Worm (Caenorhabditis elegans) whole organism, L4 larva: Measurements from ENCODE around the gene F07A11.4.
A peak's percentile ranks its signal among the peaks of the same experiment; 100 is the strongest.

Experiments used
- F10B5.3 ChIP-seq: sonication (generic microtip); optimal IDR thresholded peaks from 2 replicates; lab custom pipeline; 2016; ENCODE audit warnings: mild to moderate bottlenecking, missing genetic modification characterization, missing compliant biosample characterization
- F37D6.2 ChIP-seq: sonication (generic microtip); optimal IDR thresholded peaks from 2 replicates; lab custom pipeline; 2016; ENCODE audit warnings: mild to moderate bottlenecking, missing genetic modification characterization, missing compliant biosample characterization
- R02D3.7 ChIP-seq: fragments of 150-350 bp; sonication (generic microtip); optimal IDR thresholded peaks from 3 replicates; lab custom pipeline; 2014; ENCODE audit warnings: missing biosample characterization, missing genetic modification characterization
- T20F7.1 ChIP-seq: fragments of 200-800 bp; sonication (Bioruptor generic); optimal IDR thresholded peaks from 2 replicates; lab custom pipeline; 2018; ENCODE audit warnings: mild to moderate bottlenecking, missing genetic modification characterization, missing compliant biosample characterization
- T26A8.4 ChIP-seq: fragments of 200-800 bp; sonication (Bioruptor generic); IDR thresholded peaks from 2 replicates; pipeline ENCODE4 v1.3.6; 2022; ENCODE audit warnings: missing genetic modification characterization, missing compliant biosample characterization
- Y5F2A.4 ChIP-seq: fragments of 200-800 bp; sonication (Bioruptor generic); optimal IDR thresholded peaks from 2 replicates; lab custom pipeline; 2018; ENCODE audit warnings: mild to moderate bottlenecking, missing genetic modification characterization, missing compliant biosample characterization
- Y75B8A.6 ChIP-seq: fragments of 200-800 bp; sonication (Bioruptor generic); IDR thresholded peaks from 2 replicates; pipeline ENCODE4 v1.3.6; 2022; ENCODE audit warnings: missing genetic modification reagents, missing genetic modification characterization, missing compliant biosample characterization
- ZK337.2 ChIP-seq: fragments of 200-800 bp; sonication (Bioruptor generic); IDR thresholded peaks from 2 replicates; pipeline ENCODE4 v1.3.6; 2022; ENCODE audit warnings: missing genetic modification reagents, missing genetic modification characterization, missing compliant biosample characterization
- ZK546.5 ChIP-seq, 2 experiments: sonication (generic microtip); optimal IDR thresholded peaks; 2 replicates each; lab custom pipeline; 2017; ENCODE audit warnings: missing biosample characterization in 2 of 2, missing genetic modification characterization in 2 of 2
- aha-1 ChIP-seq: fragments of 150-350 bp; peaks from one replicate; lab custom pipeline; 2014; ENCODE audit warnings: missing biosample characterization, missing genetic modification characterization
- ama-1 ChIP-seq: fragments of 150-350 bp; optimal IDR thresholded peaks from 2 replicates; lab custom pipeline; 2014; ENCODE audit warnings: inconsistent platforms, mixed read lengths
- arid-1 ChIP-seq: fragments of 200-800 bp; sonication (Bioruptor generic); conservative IDR thresholded peaks from 2 replicates; pipeline ENCODE4 v1.3.6; 2022; ENCODE audit warnings: missing genetic modification reagents, missing genetic modification characterization, missing compliant biosample characterization
- ceh-32 ChIP-seq: sonication (generic microtip); optimal IDR thresholded peaks from 2 replicates; lab custom pipeline; 2016; ENCODE audit warnings: mild to moderate bottlenecking, missing genetic modification characterization, missing compliant biosample characterization; ENCODE audit not compliant: poor library complexity
- daf-16 ChIP-seq, 3 experiments: sonication (generic microtip); optimal IDR thresholded peaks; 2 replicates each; lab custom pipeline; 2016 to 2017; ENCODE audit warnings: missing genetic modification characterization in 3 of 3, missing genetic modification reagents in 3 of 3, mild to moderate bottlenecking in 2 of 3, missing compliant biosample characterization in 2 of 3, missing biosample characterization in 1 of 3, moderate library complexity in 1 of 3
- duxl-1 ChIP-seq: sonication (generic microtip); optimal IDR thresholded peaks from 2 replicates; lab custom pipeline; 2016; ENCODE audit warnings: mild to moderate bottlenecking, missing genetic modification characterization, moderate library complexity, missing compliant biosample characterization; ENCODE audit not compliant: poor library complexity
- dve-1 ChIP-seq: sonication (generic microtip); optimal IDR thresholded peaks from 2 replicates; lab custom pipeline; 2017; ENCODE audit warnings: antibody characterized with exemption, mild to moderate bottlenecking, missing genetic modification characterization, missing compliant biosample characterization; ENCODE audit not compliant: insufficient read depth
- egl-43 ChIP-seq: fragments of 200-800 bp; sonication (Bioruptor generic); IDR thresholded peaks from 2 replicates; pipeline ENCODE4 v1.3.6; 2022; ENCODE audit warnings: missing genetic modification reagents, missing genetic modification characterization, missing compliant biosample characterization
- fkh-10 ChIP-seq: fragments of 150-350 bp; optimal IDR thresholded peaks from 2 replicates; lab custom pipeline; 2014; ENCODE audit warnings: missing biosample characterization, missing genetic modification reagents, missing genetic modification characterization
- hif-1 ChIP-seq, 2 experiments: sonication (generic microtip); optimal IDR thresholded peaks; 2 replicates each; lab custom pipeline; 2016 to 2017; ENCODE audit warnings: missing compliant biosample characterization in 2 of 2, missing genetic modification characterization in 2 of 2, missing genetic modification reagents in 2 of 2, missing genotype in 2 of 2, mild to moderate bottlenecking in 1 of 2
- hlh-30 ChIP-seq: sonication (generic microtip); optimal IDR thresholded peaks from 2 replicates; lab custom pipeline; 2017; ENCODE audit warnings: antibody characterized with exemption, mild to moderate bottlenecking, missing genetic modification characterization, missing compliant biosample characterization; ENCODE audit not compliant: insufficient read depth
- hmg-1.1 ChIP-seq: fragments of 200-800 bp; sonication (Bioruptor generic); IDR thresholded peaks from 2 replicates; pipeline ENCODE4 v1.3.6; 2022; ENCODE audit warnings: missing genetic modification reagents, missing genetic modification characterization, missing compliant biosample characterization
- lin-15B ChIP-seq: fragments of 150-350 bp; sonication (generic microtip); optimal IDR thresholded peaks from 3 replicates; lab custom pipeline; 2014; ENCODE audit warnings: missing biosample characterization, missing genetic modification characterization
- lin-39 ChIP-seq: fragments of 150-350 bp; optimal IDR thresholded peaks from 2 replicates; lab custom pipeline; 2014; ENCODE audit warnings: missing biosample characterization, missing genetic modification reagents, missing genetic modification characterization
- lsy-2 ChIP-seq, 2 experiments: fragments of 150-350 bp in 1 of 2; sonication (generic microtip) in 1 of 2; optimal IDR thresholded peaks; 2 replicates each; lab custom pipeline; 2014 to 2017; ENCODE audit warnings: missing biosample characterization in 2 of 2, missing genetic modification characterization in 2 of 2
- madf-9 ChIP-seq: fragments of 200-800 bp; sonication (Bioruptor generic); conservative IDR thresholded peaks from 2 replicates; pipeline ENCODE4 v1.3.6; 2022; ENCODE audit warnings: missing genetic modification reagents, missing genetic modification characterization, missing compliant biosample characterization
- mdt-29 ChIP-seq: fragments of 200-800 bp; sonication (Bioruptor generic); IDR thresholded peaks from 2 replicates; pipeline ENCODE4 v1.3.6; 2022; ENCODE audit warnings: missing genetic modification reagents, missing genetic modification characterization, missing compliant biosample characterization
- mep-1 ChIP-seq: fragments of 150-350 bp; sonication (generic microtip); optimal IDR thresholded peaks from 3 replicates; lab custom pipeline; 2014; ENCODE audit warnings: missing biosample characterization, missing genetic modification characterization
- mes-2 ChIP-seq: sonication (generic microtip); optimal IDR thresholded peaks from 2 replicates; lab custom pipeline; 2016; ENCODE audit warnings: missing genotype, mild to moderate bottlenecking, missing genetic modification characterization, missing compliant biosample characterization; ENCODE audit not compliant: poor library complexity, severe bottlenecking
- mxl-3 ChIP-seq: fragments of 200-800 bp; sonication (Bioruptor generic); optimal IDR thresholded peaks from 2 replicates; lab custom pipeline; 2018; ENCODE audit warnings: mild to moderate bottlenecking, missing genetic modification characterization, missing compliant biosample characterization
- nhr-102 ChIP-seq: sonication (generic microtip); optimal IDR thresholded peaks from 2 replicates; lab custom pipeline; 2016; ENCODE audit warnings: mild to moderate bottlenecking, missing genetic modification characterization, moderate library complexity, missing compliant biosample characterization
- nhr-111 ChIP-seq: fragments of 200-800 bp; sonication (Bioruptor generic); optimal IDR thresholded peaks from 2 replicates; lab custom pipeline; 2018; ENCODE audit warnings: mild to moderate bottlenecking, missing genetic modification characterization, missing compliant biosample characterization
- nhr-25 ChIP-seq: sonication (generic microtip); optimal IDR thresholded peaks from 2 replicates; lab custom pipeline; 2017; ENCODE audit warnings: missing genetic modification characterization, mild to moderate bottlenecking, missing compliant biosample characterization, antibody characterized with exemption, moderate library complexity, borderline replicate concordance; ENCODE audit not compliant: insufficient read depth
- nhr-41 ChIP-seq: fragments of 200-800 bp; sonication (Bioruptor generic); IDR thresholded peaks from 2 replicates; pipeline ENCODE4 v1.3.6; 2022; ENCODE audit warnings: missing genetic modification reagents, missing genetic modification characterization, missing compliant biosample characterization
- nhr-42 ChIP-seq: fragments of 200-800 bp; sonication (Bioruptor generic); IDR thresholded peaks from 2 replicates; pipeline ENCODE4 v1.3.6; 2022; ENCODE audit warnings: missing genetic modification characterization, missing compliant biosample characterization
- nhr-48 ChIP-seq: sonication (generic microtip); optimal IDR thresholded peaks from 2 replicates; lab custom pipeline; 2016; ENCODE audit warnings: mild to moderate bottlenecking, missing genetic modification characterization, missing compliant biosample characterization
- nhr-76 ChIP-seq: fragments of 150-350 bp; optimal IDR thresholded peaks from 2 replicates; lab custom pipeline; 2014; ENCODE audit warnings: missing biosample characterization, missing genetic modification characterization
- nhr-77 ChIP-seq: fragments of 150-350 bp; optimal IDR thresholded peaks from 2 replicates; lab custom pipeline; 2014; ENCODE audit warnings: missing biosample characterization, missing genetic modification characterization
- pha-4 ChIP-seq, 2 experiments: fragments of 150-350 bp in 1 of 2; fragments of 200-800 bp in 1 of 2; sonication (Bioruptor generic) in 1 of 2; IDR thresholded peaks in 1 of 2; optimal IDR thresholded peaks in 1 of 2; 2 replicates each; pipeline versions ENCODE4 v1.3.6 to Lab custom; 2014 to 2022; ENCODE audit warnings: missing genetic modification characterization in 2 of 2, missing genetic modification reagents in 2 of 2, missing biosample characterization in 1 of 2, missing compliant biosample characterization in 1 of 2
- php-3 ChIP-seq: fragments of 200-800 bp; sonication (Bioruptor generic); IDR thresholded peaks from 2 replicates; pipeline ENCODE4 v1.3.6; 2022; ENCODE audit warnings: missing genetic modification reagents, missing genetic modification characterization, missing compliant biosample characterization
- set-16 ChIP-seq: fragments of 200-800 bp; sonication (Bioruptor generic); IDR thresholded peaks from 2 replicates; pipeline ENCODE4 v1.3.6; 2022; ENCODE audit warnings: missing genetic modification reagents, missing genetic modification characterization, missing compliant biosample characterization
- snpc-4 ChIP-seq: fragments of 150-350 bp; optimal IDR thresholded peaks from 2 replicates; lab custom pipeline; 2014; ENCODE audit warnings: missing biosample characterization, missing genetic modification characterization
- spr-1 ChIP-seq: sonication (generic microtip); optimal IDR thresholded peaks from 2 replicates; lab custom pipeline; 2016; ENCODE audit warnings: mild to moderate bottlenecking, missing genetic modification characterization, missing compliant biosample characterization
- unc-62 ChIP-seq, 3 experiments: fragments of 150-350 bp in 1 of 3; sonication (generic microtip); optimal IDR thresholded peaks in 2 of 3; peaks in 1 of 3; 1 replicate in 1 of 3; 2 replicates in 2 of 3; lab custom pipeline; 2014 to 2017; ENCODE audit warnings: missing biosample characterization in 3 of 3, missing genetic modification characterization in 3 of 3, missing genetic modification reagents in 3 of 3, missing genotype in 1 of 3
- ztf-7 ChIP-seq: fragments of 150-350 bp; optimal IDR thresholded peaks from 2 replicates; lab custom pipeline; 2014; ENCODE audit warnings: missing biosample characterization, missing genetic modification characterization

F07A11.4 gene

DNA sequence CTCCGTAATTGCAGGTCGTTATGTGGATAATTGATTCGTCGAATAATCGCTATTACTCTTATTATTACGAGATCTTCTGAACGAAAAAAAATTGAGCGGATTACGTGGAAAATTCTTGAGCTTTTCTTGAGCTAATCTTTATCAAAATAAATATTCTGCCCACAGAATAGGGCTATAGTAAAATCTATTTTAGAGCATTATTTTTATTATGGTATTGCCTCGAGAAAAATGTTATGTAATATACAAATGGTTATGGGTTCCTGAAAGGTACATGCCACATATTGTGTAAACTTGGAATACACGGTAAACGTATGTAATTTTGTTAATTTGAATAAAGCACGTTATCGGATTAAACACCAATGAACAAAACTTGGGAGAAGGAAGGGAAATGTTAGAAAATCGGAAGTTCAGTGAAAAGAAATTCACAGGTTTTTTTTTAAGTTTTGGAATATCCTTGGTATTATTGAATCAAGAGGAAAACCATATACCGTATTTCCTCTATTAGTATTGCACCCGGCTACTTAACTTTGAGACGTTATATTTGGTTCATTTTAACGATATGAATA lies 36.5 kb downstream of the F07A11.4 start:
- TF ChIP-seq nhr-111 (GFP tag; lab: Kevin White, UChicago) (no peak), F10B5.3 (tag; lab: Kevin White, UChicago) (no peak), fkh-10 (GFP tag; lab: Kevin White, UChicago) (no peak), T26A8.4 (GFP tag; lab: Robert Waterston, UW) (peak; percentile 62; the same call in 1 of the 2 replicates), mxl-3 (GFP tag; lab: Kevin White, UChicago) (no peak), nhr-76 (tag; lab: Kevin White, UChicago) (no peak), duxl-1 (tag; lab: Kevin White, UChicago) (peak; percentile 50), daf-16 (GFP tag; optimal IDR thresholded peaks at IDR 0.05; lab: Kevin White, UChicago) (no peak), daf-16 (tag; optimal IDR thresholded peaks at IDR 0.05; lab: Kevin White, UChicago) (peak; percentile 32), arid-1 (no peak), Y5F2A.4 (GFP tag; lab: Kevin White, UChicago) (no peak), nhr-48 (tag; lab: Kevin White, UChicago) (peak; percentile 17), lsy-2 (tag; optimal IDR thresholded peaks at IDR 0.05; lab: Kevin White, UChicago) (peak in 1 of 2 experiments; percentile 18), nhr-41 (GFP tag; lab: Robert Waterston, UW) (no peak), ama-1 (lab: Kevin White, UChicago) (peak; percentile 61), set-16 (GFP tag; lab: Robert Waterston, UW) (no peak), hmg-1.1 (GFP tag; lab: Robert Waterston, UW) (0 out of 2 replicates have a peak, but pooled peaks have one; percentile 8), aha-1 (tag; lab: Kevin White, UChicago) (peak; percentile 24), nhr-42 (GFP tag; lab: Robert Waterston, UW) (0 out of 2 replicates have a peak, but pooled peaks have one; percentile 15), pha-4 (GFP tag; IDR thresholded peaks at IDR 0.05; lab: Robert Waterston, UW) (0 out of 2 replicates have a peak, but pooled peaks have one; percentile 15), pha-4 (tag; optimal IDR thresholded peaks at IDR 0.05; lab: Kevin White, UChicago) (no peak), Y75B8A.6 (no peak), mdt-29 (GFP tag; lab: Robert Waterston, UW) (0 out of 2 replicates have a peak, but pooled peaks have one; percentile 10), dve-1 (tag; lab: Kevin White, UChicago) (peak; percentile 74), lin-15B (no peak), unc-62 (GFP tag; optimal IDR thresholded peaks at IDR 0.05 in 1 of 2; lab: Kevin White, UChicago) (peak in 1 of 2 experiments; percentile 78), unc-62 (tag; optimal IDR thresholded peaks at IDR 0.05; lab: Kevin White, UChicago) (no peak), ceh-32 (tag; lab: Kevin White, UChicago) (no peak), ZK546.5 (tag; optimal IDR thresholded peaks at IDR 0.05; lab: Kevin White, UChicago) (no peak), hlh-30 (tag; lab: Kevin White, UChicago) (peak; percentile 11), hif-1 (tag; optimal IDR thresholded peaks at IDR 0.05; lab: Kevin White, UChicago) (peak in 1 of 2 experiments; percentile 7), T20F7.1 (GFP tag; lab: Kevin White, UChicago) (no peak), madf-9 (GFP tag; lab: Robert Waterston, UW) (0 out of 2 replicates have a peak, but pooled peaks have one; percentile 37), nhr-25 (tag; lab: Kevin White, UChicago) (peak; percentile 84), mep-1 (tag; lab: Kevin White, UChicago) (peak; percentile 50), nhr-77 (no peak), nhr-102 (tag; lab: Kevin White, UChicago) (peak; percentile 49), egl-43 (no peak), lin-39 (no peak), F37D6.2 (no peak), ZK337.2 (GFP tag; lab: Robert Waterston, UW) (no peak), mes-2 (peak; percentile 52), php-3 (GFP tag; lab: Robert Waterston, UW) (0 out of 2 replicates have a peak, but pooled peaks have one; percentile 11), ztf-7 (tag; lab: Kevin White, UChicago) (no peak), snpc-4 (tag; lab: Kevin White, UChicago) (no peak), R02D3.7 (tag; lab: Kevin White, UChicago) (no peak), spr-1 (tag; lab: Kevin White, UChicago) (no peak)
- TF ChIP-seq, all 104 proteins: peak for 21
